Worm (Caenorhabditis elegans) whole organism, early embryonic: Measurements from ENCODE around the gene lido-15.

Experiments
- scrt-1 ChIP-seq: fragments of 200-800 bp; sonication (Bioruptor generic); IDR thresholded peaks from 2 replicates; pipeline ENCODE4 v1.3.6; 2022; ENCODE audit warnings: missing genetic modification characterization, missing compliant biosample characterization
- tra-4 ChIP-seq: sonication (generic microtip); optimal IDR thresholded peaks from 2 replicates; lab custom pipeline; 2017; ENCODE audit warnings: missing genetic modification characterization, missing compliant biosample characterization

ce11 chrII:3781238-3781637, 30.8 kb upstream of the lido-15 start:
- TF ChIP-seq scrt-1: no peak
- TF ChIP-seq tra-4 (tag; lab: Kevin White, UChicago): no peak
